Fruit fly (Drosophila melanogaster) whole organism, embryonic: ENCODE measurements around the gene ksr.

Experiments used
- Ada2b ChIP-seq: fragments of 200-800 bp; sonication (Bioruptor generic); IDR thresholded peaks from 2 replicates; pipeline ENCODE4 v1.3.6; 2022; ENCODE audit warnings: missing biosample characterization, missing genetic modification characterization
- Antp ChIP-seq: fragments of 200-800 bp; sonication (Bioruptor generic); optimal IDR thresholded peaks from 3 replicates; lab custom pipeline; 2016; ENCODE audit warnings: missing biosample characterization, missing genetic modification characterization
- Bteb2 ChIP-seq: fragments of 200-800 bp; sonication (Bioruptor generic); optimal IDR thresholded peaks from 2 replicates; lab custom pipeline; 2016; ENCODE audit warnings: missing biosample characterization, missing genetic modification characterization
- CG10147 ChIP-seq: fragments of 200-800 bp; sonication (Bioruptor generic); optimal IDR thresholded peaks from 2 replicates; lab custom pipeline; 2019; ENCODE audit warnings: missing biosample characterization, mild to moderate bottlenecking, missing genetic modification characterization, moderate library complexity
- CG10274 ChIP-seq: fragments of 200-800 bp; sonication (Bioruptor generic); optimal IDR thresholded peaks from 3 replicates; lab custom pipeline; 2017; ENCODE audit warnings: missing biosample characterization, mild to moderate bottlenecking, missing genetic modification characterization
- CG11696 ChIP-seq: fragments of 200-800 bp; sonication (Bioruptor generic); IDR thresholded peaks from 2 replicates; pipeline ENCODE4 v1.3.6; 2022; ENCODE audit warnings: missing biosample characterization, missing genetic modification characterization
- CG13296 ChIP-seq: fragments of 200-800 bp; sonication (Bioruptor generic); optimal IDR thresholded peaks from 3 replicates; lab custom pipeline; 2018; ENCODE audit warnings: missing biosample characterization, mild to moderate bottlenecking, missing genetic modification characterization
- CG13894 ChIP-seq: fragments of 200-800 bp; sonication (Bioruptor generic); optimal IDR thresholded peaks from 3 replicates; lab custom pipeline; 2018; ENCODE audit warnings: missing biosample characterization, mild to moderate bottlenecking, missing genetic modification characterization, moderate library complexity
- CG15011 ChIP-seq: fragments of 200-800 bp; sonication (Bioruptor generic); optimal IDR thresholded peaks from 3 replicates; lab custom pipeline; 2018; ENCODE audit warnings: missing biosample characterization, mild to moderate bottlenecking, missing genetic modification characterization
- CG15269 ChIP-seq: fragments of 200-800 bp; sonication (Bioruptor generic); optimal IDR thresholded peaks from 2 replicates; lab custom pipeline; 2018; ENCODE audit warnings: missing biosample characterization, mild to moderate bottlenecking, missing genetic modification characterization, moderate library complexity
- CG16779 ChIP-seq: fragments of 200-800 bp; sonication (Bioruptor generic); IDR thresholded peaks from 2 replicates; pipeline ENCODE4 v1.3.6; 2022; ENCODE audit warnings: missing biosample characterization, missing genetic modification characterization
- CG17328 ChIP-seq: fragments of 200-800 bp; sonication (Bioruptor generic); IDR thresholded peaks from 2 replicates; pipeline ENCODE4 v1.3.6; 2022; ENCODE audit warnings: missing biosample characterization, missing genetic modification characterization
- CG18476 ChIP-seq: fragments of 200-800 bp; sonication (Bioruptor generic); optimal IDR thresholded peaks from 2 replicates; lab custom pipeline; 2016; ENCODE audit warnings: missing biosample characterization, mild to moderate bottlenecking, missing genetic modification characterization
- CG2875 ChIP-seq: fragments of 200-800 bp; sonication (Bioruptor generic); optimal IDR thresholded peaks from 2 replicates; lab custom pipeline; 2017; ENCODE audit warnings: missing biosample characterization, mild to moderate bottlenecking, missing genetic modification characterization, missing genetic modification reagents
- CG4730 ChIP-seq: fragments of 200-800 bp; sonication (Bioruptor generic); IDR thresholded peaks from 2 replicates; pipeline ENCODE4 v1.3.6; 2022; ENCODE audit warnings: missing biosample characterization, missing genetic modification characterization
- CG6254 ChIP-seq: fragments of 200-800 bp; sonication (Bioruptor generic); optimal IDR thresholded peaks from 3 replicates; lab custom pipeline; 2017; ENCODE audit warnings: mild to moderate bottlenecking, missing biosample characterization, missing genetic modification reagents, missing genetic modification characterization
- CG7271 ChIP-seq: fragments of 200-800 bp; sonication (Bioruptor generic); optimal IDR thresholded peaks from 2 replicates; lab custom pipeline; 2018; ENCODE audit warnings: missing biosample characterization, mild to moderate bottlenecking, missing genetic modification characterization, moderate library complexity
- CG7357 ChIP-seq: fragments of 200-800 bp; sonication (Bioruptor generic); IDR thresholded peaks from 3 replicates; pipeline ENCODE4 v1.3.6; 2022; ENCODE audit warnings: missing biosample characterization, missing genetic modification characterization
- CG7556 ChIP-seq: fragments of 200-800 bp; sonication (Bioruptor generic); optimal IDR thresholded peaks from 2 replicates; lab custom pipeline; 2017; ENCODE audit warnings: missing biosample characterization, mild to moderate bottlenecking, missing genetic modification characterization
- Chrac-16 ChIP-seq: fragments of 200-800 bp; sonication (Bioruptor generic); optimal IDR thresholded peaks from 3 replicates; lab custom pipeline; 2016; ENCODE audit warnings: missing biosample characterization, missing genetic modification characterization
- CkIIα-i1 ChIP-seq: fragments of 200-800 bp; sonication (Bioruptor generic); IDR thresholded peaks from 2 replicates; pipeline ENCODE4 v1.3.6; 2022; ENCODE audit warnings: missing biosample characterization, missing genetic modification characterization
- Dek ChIP-seq: fragments of 200-800 bp; sonication (Bioruptor generic); optimal IDR thresholded peaks from 3 replicates; lab custom pipeline; 2019; ENCODE audit warnings: missing biosample characterization, mild to moderate bottlenecking, missing genetic modification characterization, moderate library complexity
- Doc2 ChIP-seq: fragments of 200-800 bp; sonication (Bioruptor generic); IDR thresholded peaks from 2 replicates; pipeline ENCODE4 v1.3.6; 2022; ENCODE audit warnings: missing biosample characterization, missing genetic modification characterization
- Drgx ChIP-seq: fragments of 200-800 bp; sonication (Bioruptor generic); IDR thresholded peaks from 2 replicates; pipeline ENCODE4 v1.3.6; 2022; ENCODE audit warnings: missing biosample characterization, missing genetic modification characterization
- Elba2 ChIP-seq: fragments of 200-800 bp; sonication (Bioruptor generic); optimal IDR thresholded peaks from 3 replicates; lab custom pipeline; 2016; ENCODE audit warnings: missing biosample characterization, missing genetic modification characterization
- Hey ChIP-seq: fragments of 200-800 bp; sonication (Bioruptor generic); optimal IDR thresholded peaks from 3 replicates; lab custom pipeline; 2018; ENCODE audit warnings: missing biosample characterization, mild to moderate bottlenecking, missing genetic modification characterization
- Lhr ChIP-seq: fragments of 200-800 bp; sonication (Bioruptor generic); optimal IDR thresholded peaks from 3 replicates; lab custom pipeline; 2017; ENCODE audit warnings: mild to moderate bottlenecking, missing biosample characterization, missing genetic modification reagents, missing genetic modification characterization
- Lpt ChIP-seq: fragments of >200 bp; optimal IDR thresholded peaks from 2 replicates; lab custom pipeline; 2018; ENCODE audit warnings: missing biosample characterization, missing genetic modification characterization
- MBD-R2 ChIP-seq: fragments of 200-800 bp; sonication (Bioruptor generic); IDR thresholded peaks from 2 replicates; pipeline ENCODE4 v1.3.6; 2022; ENCODE audit warnings: missing biosample characterization, missing genetic modification characterization
- NFAT ChIP-seq: fragments of 200-800 bp; sonication (Bioruptor generic); IDR thresholded peaks from 2 replicates; pipeline ENCODE4 v1.3.6; 2022; ENCODE audit warnings: missing biosample characterization, missing genetic modification characterization
- Nf-YA ChIP-seq: fragments of 200-800 bp; sonication (Bioruptor generic); IDR thresholded peaks from 2 replicates; pipeline ENCODE4 v1.3.6; 2022; ENCODE audit warnings: missing biosample characterization, missing genetic modification characterization
- Nf-YB ChIP-seq: fragments of 200-800 bp; sonication (Bioruptor generic); optimal IDR thresholded peaks from 3 replicates; lab custom pipeline; 2019; ENCODE audit warnings: missing biosample characterization, mild to moderate bottlenecking, missing genetic modification characterization, moderate library complexity
- Oaz ChIP-seq: fragments of 200-800 bp; sonication (Bioruptor generic); IDR thresholded peaks from 2 replicates; pipeline ENCODE4 v1.3.6; 2022; ENCODE audit warnings: missing biosample characterization, missing genetic modification characterization
- Oli ChIP-seq: fragments of 200-800 bp; sonication (Bioruptor generic); optimal IDR thresholded peaks from 2 replicates; lab custom pipeline; 2018; ENCODE audit warnings: missing biosample characterization, mild to moderate bottlenecking, missing genetic modification characterization, moderate library complexity
- bowl ChIP-seq: fragments of 200-800 bp; sonication (Bioruptor generic); IDR thresholded peaks from 2 replicates; pipeline ENCODE4 v1.3.6; 2022; ENCODE audit warnings: missing biosample characterization, missing genetic modification characterization
- bsh ChIP-seq, 2 experiments: fragments of 200-800 bp; sonication (Bioruptor generic); optimal IDR thresholded peaks; 2 replicates each; lab custom pipeline; 2017 to 2018; ENCODE audit warnings: mild to moderate bottlenecking in 2 of 2, missing biosample characterization in 2 of 2, missing genetic modification characterization in 2 of 2, moderate library complexity in 1 of 2
- cad ChIP-seq: fragments of >200 bp; optimal IDR thresholded peaks from 2 replicates; lab custom pipeline; 2017; ENCODE audit warnings: missing biosample characterization, missing genetic modification characterization
- crc ChIP-seq: fragments of 200-800 bp; sonication (Bioruptor generic); optimal IDR thresholded peaks from 2 replicates; lab custom pipeline; 2016; ENCODE audit warnings: missing biosample characterization, missing genetic modification characterization
- da ChIP-seq: fragments of 200-800 bp; sonication (Bioruptor generic); optimal IDR thresholded peaks from 2 replicates; lab custom pipeline; 2016; ENCODE audit warnings: missing biosample characterization, missing genetic modification characterization
- gcm2 ChIP-seq: fragments of 200-800 bp; sonication (Bioruptor generic); optimal IDR thresholded peaks from 2 replicates; lab custom pipeline; 2016; ENCODE audit warnings: missing biosample characterization, missing genetic modification characterization
- gsb-n ChIP-seq: fragments of 200-800 bp; sonication (Bioruptor generic); optimal IDR thresholded peaks from 3 replicates; lab custom pipeline; 2018; ENCODE audit warnings: missing biosample characterization, mild to moderate bottlenecking, missing genetic modification characterization
- hkb ChIP-seq, 2 experiments: fragments of 200-800 bp in 1 of 2; fragments of >200 bp in 1 of 2; sonication (Bioruptor generic) in 1 of 2; IDR thresholded peaks in 1 of 2; optimal IDR thresholded peaks in 1 of 2; 2 replicates each; pipeline versions ENCODE4 v1.3.6 to Lab custom; 2017 to 2022; ENCODE audit warnings: missing biosample characterization in 1 of 2, missing genetic modification characterization in 1 of 2
- maf-S ChIP-seq: fragments of 200-800 bp; sonication (Bioruptor generic); optimal IDR thresholded peaks from 2 replicates; lab custom pipeline; 2016; ENCODE audit warnings: missing biosample characterization, missing genetic modification characterization
- pho ChIP-seq: fragments of 200-800 bp; sonication (Bioruptor generic); optimal IDR thresholded peaks from 2 replicates; lab custom pipeline; 2016; ENCODE audit warnings: missing biosample characterization, missing genetic modification characterization
- pnt ChIP-seq: fragments of 200-800 bp; sonication (Bioruptor generic); optimal IDR thresholded peaks from 3 replicates; lab custom pipeline; 2016; ENCODE audit warnings: missing biosample characterization, missing genetic modification characterization
- sd ChIP-seq: fragments of 200-800 bp; sonication (Bioruptor generic); optimal IDR thresholded peaks from 3 replicates; lab custom pipeline; 2018; ENCODE audit warnings: missing biosample characterization, mild to moderate bottlenecking, missing genetic modification characterization, moderate library complexity
- sens ChIP-seq: fragments of 200-800 bp; sonication (Bioruptor generic); peaks from one replicate; lab custom pipeline; 2016; ENCODE audit warnings: missing biosample characterization, missing genetic modification characterization
- seq ChIP-seq: fragments of 200-800 bp; sonication (Bioruptor generic); IDR thresholded peaks from 2 replicates; pipeline ENCODE4 v1.3.6; 2022; ENCODE audit warnings: missing biosample characterization, missing genetic modification characterization
- shn ChIP-seq: fragments of 200-800 bp; sonication (Bioruptor generic); optimal IDR thresholded peaks from 3 replicates; lab custom pipeline; 2016; ENCODE audit warnings: missing biosample characterization, missing genetic modification characterization
- sqz ChIP-seq: fragments of 200-800 bp; sonication (Bioruptor generic); optimal IDR thresholded peaks from 3 replicates; lab custom pipeline; 2018; ENCODE audit warnings: missing biosample characterization, mild to moderate bottlenecking, missing genetic modification characterization
- ttk ChIP-seq: fragments of 200-800 bp; sonication (Bioruptor generic); IDR thresholded peaks from 2 replicates; pipeline ENCODE4 v2.1.2; 2022; ENCODE audit warnings: missing biosample characterization, missing genetic modification characterization
- z ChIP-seq: fragments of 200-800 bp; sonication (Bioruptor generic); IDR thresholded peaks from 3 replicates; pipeline ENCODE4 v1.3.6; 2022; ENCODE audit warnings: missing biosample characterization, missing genetic modification characterization
- zfh1 ChIP-seq: fragments of 200-800 bp; sonication (Bioruptor generic); IDR thresholded peaks from 3 replicates; pipeline ENCODE4 v1.3.6; 2022; ENCODE audit warnings: missing biosample characterization, missing genetic modification characterization

Gene ksr

DNA sequence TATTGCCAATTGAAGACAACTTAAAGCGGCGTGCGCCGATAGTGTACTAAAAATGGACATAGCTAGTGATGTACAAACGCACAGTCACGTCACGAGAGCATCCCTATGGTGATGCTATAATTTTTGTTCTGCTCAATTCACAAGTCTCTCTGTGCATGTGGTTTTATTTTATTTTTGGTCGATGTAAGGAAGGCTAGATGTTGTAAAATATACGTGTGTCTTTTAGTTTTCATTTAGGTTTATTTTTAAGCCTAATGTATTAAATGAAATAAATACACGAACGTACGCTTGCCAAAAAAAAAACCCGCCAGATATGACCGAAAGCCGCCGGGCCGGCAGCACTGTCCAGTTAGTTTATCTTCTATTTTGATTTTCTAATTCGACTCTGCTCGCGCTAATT, 9.2 kb downstream of the ksr start, which contains the start of the genes CG45100, HDAC3 and Hcs (continued):
- TF ChIP-seq sd (tag; lab: Kevin White, UChicago): no peak
- peak; percentile 26 for TF ChIP-seq Bteb2 (GFP tag; lab: Kevin White, UChicago)
- TF ChIP-seq Chrac-16: peak; percentile 51
- peak; percentile 31 for TF ChIP-seq pnt
- peak; percentile 20 for TF ChIP-seq maf-S (GFP tag; lab: Kevin White, UChicago)
- TF ChIP-seq CG2875: no peak
- no peak for TF ChIP-seq CG11696 (GFP tag; lab: Robert Waterston, UW)
- TF ChIP-seq Oaz (GFP tag; lab: Robert Waterston, UW): no peak
- TF ChIP-seq Nf-YB (GFP tag; lab: Kevin White, UChicago): no peak
- no peak for TF ChIP-seq CG4730 (GFP tag; lab: Robert Waterston, UW)
- TF ChIP-seq hkb (optimal IDR thresholded peaks at IDR 0.05; lab: Kevin White, UChicago): peak; percentile 87
- no peak for TF ChIP-seq hkb (GFP tag; IDR thresholded peaks at IDR 0.05; lab: Robert Waterston, UW)
- TF ChIP-seq CG17328 (GFP tag; lab: Robert Waterston, UW): no peak
- no peak for TF ChIP-seq Drgx (GFP tag; lab: Robert Waterston, UW)
- no peak for TF ChIP-seq Doc2 (GFP tag; lab: Robert Waterston, UW)
- no peak for TF ChIP-seq sqz (GFP tag; lab: Kevin White, UChicago)
- no peak for TF ChIP-seq gsb-n (tag; lab: Kevin White, UChicago)
- TF ChIP-seq CG6254 (GFP tag; lab: Kevin White, UChicago): no peak
- TF ChIP-seq cad: no peak
- no peak for TF ChIP-seq CG7556
- TF ChIP-seq Lhr: peak; percentile 49
- TF ChIP-seq da: peak; percentile 23
- no peak for TF ChIP-seq gcm2 (GFP tag; lab: Kevin White, UChicago)
- TF ChIP-seq bowl (GFP tag; lab: Robert Waterston, UW): no peak
- TF ChIP-seq ttk (GFP tag; lab: Robert Waterston, UW): no peak
- no peak for TF ChIP-seq zfh1 (GFP tag; lab: Robert Waterston, UW)
- TF ChIP-seq Ada2b: no peak
- TF ChIP-seq CG15269 (tag; lab: Kevin White, UChicago): no peak
- TF ChIP-seq CG7357 (GFP tag; lab: Robert Waterston, UW): no peak
- no peak for TF ChIP-seq CG10274 (GFP tag; lab: Kevin White, UChicago)
- peak; percentile 95 for TF ChIP-seq MBD-R2 (GFP tag; lab: Robert Waterston, UW)
- no peak for TF ChIP-seq CG18476 (GFP tag; lab: Kevin White, UChicago)
- TF ChIP-seq Oli (tag; lab: Kevin White, UChicago): no peak
- TF ChIP-seq CkIIα-i1 (GFP tag; lab: Robert Waterston, UW): no peak
- peak; percentile 62 for TF ChIP-seq pho (GFP tag; lab: Kevin White, UChicago)
- no peak for TF ChIP-seq CG7271 (tag; lab: Kevin White, UChicago)
- peak; percentile 92 for TF ChIP-seq sens (GFP tag; lab: Kevin White, UChicago)
- TF ChIP-seq z (GFP tag; lab: Robert Waterston, UW): no peak
- no peak for TF ChIP-seq CG15011 (GFP tag; lab: Kevin White, UChicago)
- no peak for TF ChIP-seq seq (GFP tag; lab: Robert Waterston, UW)
- peak; percentile 46 for TF ChIP-seq Antp (GFP tag; lab: Kevin White, UChicago)
- TF ChIP-seq shn (GFP tag; lab: Kevin White, UChicago): peak; percentile 68
- TF ChIP-seq Hey (tag; lab: Kevin White, UChicago): no peak
- peak; percentile 79 for TF ChIP-seq Elba2 (GFP tag; lab: Kevin White, UChicago)
- TF ChIP-seq CG13296 (GFP tag; lab: Kevin White, UChicago): no peak
- TF ChIP-seq Lpt: no peak
- no peak for TF ChIP-seq bsh (GFP tag; optimal IDR thresholded peaks at IDR 0.05; lab: Kevin White, UChicago)
- no peak for TF ChIP-seq crc (GFP tag; lab: Kevin White, UChicago)
- TF ChIP-seq Dek (tag; lab: Kevin White, UChicago): no peak
- TF ChIP-seq CG16779 (GFP tag; lab: Robert Waterston, UW): no peak
- TF ChIP-seq NFAT: peak; percentile 56; the same call in 1 of the 2 replicates
- TF ChIP-seq CG10147: no peak
- no peak for TF ChIP-seq Nf-YA (GFP tag; lab: Robert Waterston, UW)
- no peak for TF ChIP-seq CG13894
